Worm (Caenorhabditis elegans): ENCODE measurements around the gene acs-6.

acs-6 gene

ce11 chrII:7104794-7105613 is 43.2 kb downstream of the acs-6 start, which contains the start of the genes farl-11 and rpl-33 (continued):
- TF ChIP-seq nhr-179 (tag; optimal IDR thresholded peaks at IDR 0.05) (no peak), egrh-3 (GFP tag; IDR thresholded peaks at IDR 0.05) (no peak), ztf-6 (GFP tag; IDR thresholded peaks at IDR 0.05) (no peak), nfya-2 (GFP tag; IDR thresholded peaks at IDR 0.05) (no peak), madf-6 (GFP tag; IDR thresholded peaks at IDR 0.05) (0 out of 2 replicates have a peak, but pooled peaks have one; percentile 12)

DNA sequence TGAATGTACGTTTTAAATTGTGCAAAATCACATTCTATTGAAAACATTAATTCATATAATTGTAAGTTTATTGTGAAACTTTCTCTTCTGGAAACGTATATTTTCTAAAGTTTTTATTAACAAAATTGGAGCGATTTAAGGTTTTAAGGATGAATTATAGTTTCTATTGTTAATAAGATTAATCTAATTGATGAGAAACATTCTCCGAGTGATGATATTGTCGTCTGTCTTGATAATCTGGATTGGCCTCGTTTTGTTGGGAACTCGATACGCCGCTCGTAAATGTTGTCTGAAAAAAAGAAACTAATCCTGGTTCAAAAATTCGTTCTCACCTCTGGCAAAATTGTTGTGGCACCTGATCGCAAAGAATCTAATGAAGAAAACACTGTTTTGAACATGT is 44.5 kb downstream of the acs-6 start:
- no peak for TF ChIP-seq aptf-2 (GFP tag; conservative IDR thresholded peaks at IDR 0.05)
- TF ChIP-seq madf-6 (GFP tag; IDR thresholded peaks at IDR 0.05) = peak; percentile 67
- TF ChIP-seq F39B2.1 (GFP tag; IDR thresholded peaks at IDR 0.05) = peak; percentile 51; the same call in 1 of the 2 replicates
- TF ChIP-seq xnd-1 (tag; optimal IDR thresholded peaks at IDR 0.05) = no peak
- peak; percentile 62; the same call in 1 of the 2 replicates for TF ChIP-seq ekl-4 (GFP tag; IDR thresholded peaks at IDR 0.05)
- TF ChIP-seq tlf-1 (GFP tag; optimal IDR thresholded peaks at IDR 0.05) = no peak
- TF ChIP-seq Y53G8AR.9 (GFP tag; conservative IDR thresholded peaks at IDR 0.05) = 0 out of 2 replicates have a peak, but pooled peaks have one; percentile 33
- no peak for TF ChIP-seq F57A8.1 (GFP tag; optimal IDR thresholded peaks at IDR 0.05)
- TF ChIP-seq snpc-3.4 (tag; optimal IDR thresholded peaks at IDR 0.05) = peak; percentile 3
- 0 out of 2 replicates have a peak, but pooled peaks have one; percentile 5 for TF ChIP-seq F33H1.4 (GFP tag; IDR thresholded peaks at IDR 0.05)
- TF ChIP-seq madf-3 (GFP tag; IDR thresholded peaks at IDR 0.05) = 0 out of 2 replicates have a peak, but pooled peaks have one; percentile 6
- no peak for TF ChIP-seq gei-17 (GFP tag; optimal IDR thresholded peaks at IDR 0.05)
- TF ChIP-seq hlh-26 (GFP tag; conservative IDR thresholded peaks at IDR 0.05) = no peak
- no peak for TF ChIP-seq Y79H2A.3 (GFP tag; conservative IDR thresholded peaks at IDR 0.05)
- no peak for TF ChIP-seq madf-8 (GFP tag; conservative IDR thresholded peaks at IDR 0.05)
- peak; percentile 43; the same call in 1 of the 2 replicates for TF ChIP-seq attf-6 (GFP tag; IDR thresholded peaks at IDR 0.05)
- TF ChIP-seq lin-54 (GFP tag; optimal IDR thresholded peaks at IDR 0.05) = peak; percentile 25
- TF ChIP-seq let-526 (GFP tag; IDR thresholded peaks at IDR 0.05) = no peak
- TF ChIP-seq hlh-12 (tag; optimal IDR thresholded peaks at IDR 0.05) = no peak

DNA sequence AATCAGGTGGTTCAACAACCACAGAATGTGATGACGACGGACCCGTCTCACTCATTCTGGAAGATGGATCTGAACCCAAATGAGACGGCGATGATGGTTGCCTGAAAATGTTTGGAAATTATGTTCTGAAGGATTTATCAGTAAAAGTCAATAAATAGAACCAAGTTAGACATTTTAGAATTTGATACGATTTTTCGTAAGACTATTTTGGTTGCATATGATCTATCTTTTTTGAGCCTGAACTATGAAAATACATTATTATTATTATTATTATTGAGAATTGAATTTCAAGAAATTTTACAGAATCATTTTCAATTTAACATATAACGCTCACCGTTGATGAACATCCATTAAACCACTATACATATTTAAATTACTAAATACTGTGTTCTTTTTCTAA is 48.1 kb downstream of the acs-6 start, which contains the start of gene F10E7.9:
Gene F10E7.9 (minus strand): TSS at position 101 of the 400 bp plus-strand sequence.
- TF ChIP-seq F10E7.11 (tag; optimal IDR thresholded peaks at IDR 0.05) = no peak
- TF ChIP-seq F37B4.10 (GFP tag; IDR thresholded peaks at IDR 0.05) = no peak
- no peak for TF ChIP-seq hmg-1.2 (GFP tag; IDR thresholded peaks at IDR 0.05)
- TF ChIP-seq tbx-9 (tag; optimal IDR thresholded peaks at IDR 0.05; ENCODE audit: borderline replicate concordance) = no peak
- no peak for TF ChIP-seq tlf-1 (GFP tag; optimal IDR thresholded peaks at IDR 0.05)
- TF ChIP-seq let-526 (GFP tag; IDR thresholded peaks at IDR 0.05) = no peak
- no peak for TF ChIP-seq K12H6.12 (tag; optimal IDR thresholded peaks at IDR 0.05)
- TF ChIP-seq attf-5 (GFP tag; optimal IDR thresholded peaks at IDR 0.05) = no peak
- no peak for TF ChIP-seq madf-10 (tag; optimal IDR thresholded peaks at IDR 0.05)
- TF ChIP-seq die-1 (tag; optimal IDR thresholded peaks at IDR 0.05) = no peak
- TF ChIP-seq Y53F4B.3 (GFP tag; IDR thresholded peaks at IDR 0.05) = no peak
- TF ChIP-seq C06A6.2 (GFP tag; conservative IDR thresholded peaks at IDR 0.05) = no peak
- TF ChIP-seq akir-1 (GFP tag; optimal IDR thresholded peaks at IDR 0.05) = no peak
- TF ChIP-seq F57C9.4 (tag; optimal IDR thresholded peaks at IDR 0.05) = no peak
- no peak for TF ChIP-seq efl-1 (GFP tag; optimal IDR thresholded peaks at IDR 0.05)
- TF ChIP-seq him-1 (tag; optimal IDR thresholded peaks at IDR 0.05) = no peak
